Worm (Caenorhabditis elegans) whole organism, L1 larva: ENCODE data around the gene T25B9.12.
A peak's percentile ranks its signal among the peaks of the same experiment; 100 is the strongest.

Source experiments
- C04F5.9 ChIP-seq: sonication (generic microtip); optimal IDR thresholded peaks from 2 replicates; lab custom pipeline; 2016; ENCODE audit warnings: missing genetic modification characterization, missing compliant biosample characterization
- aha-1 ChIP-seq: fragments of 150-350 bp; optimal IDR thresholded peaks from 2 replicates; lab custom pipeline; 2014; ENCODE audit warnings: missing biosample characterization, missing genetic modification characterization
- ceh-63 ChIP-seq: fragments of 200-800 bp; sonication (Bioruptor generic); optimal IDR thresholded peaks from 2 replicates; lab custom pipeline; 2018; ENCODE audit warnings: mild to moderate bottlenecking, missing genetic modification characterization, missing compliant biosample characterization
- ceh-90 ChIP-seq: sonication (generic microtip); optimal IDR thresholded peaks from 2 replicates; lab custom pipeline; 2016; ENCODE audit warnings: missing genetic modification characterization, missing compliant biosample characterization
- dpl-1 ChIP-seq, 3 experiments: fragments of 150-350 bp in 2 of 3; sonication (generic microtip) in 1 of 3; optimal IDR thresholded peaks; 2 replicates each; lab custom pipeline; 2014 to 2017; ENCODE audit warnings: missing biosample characterization in 3 of 3, missing genetic modification characterization in 3 of 3, missing genetic modification reagents in 3 of 3
- dsc-1 ChIP-seq: sonication (generic microtip); optimal IDR thresholded peaks from 2 replicates; lab custom pipeline; 2016; ENCODE audit warnings: mild to moderate bottlenecking, missing genetic modification characterization, missing compliant biosample characterization
- efl-1 ChIP-seq, 4 experiments: fragments of 150-350 bp; optimal IDR thresholded peaks in 3 of 4; peaks in 1 of 4; 1 replicate in 1 of 4; 2 replicates in 3 of 4; lab custom pipeline; 2014; ENCODE audit warnings: missing biosample characterization in 2 of 4, missing genetic modification characterization in 2 of 4, missing genetic modification reagents in 2 of 4
- efl-3 ChIP-seq: fragments of 200-800 bp; sonication (Bioruptor generic); optimal IDR thresholded peaks from 2 replicates; lab custom pipeline; 2018; ENCODE audit warnings: mild to moderate bottlenecking, missing genetic modification characterization, missing compliant biosample characterization
- egl-13 ChIP-seq: sonication (generic microtip); optimal IDR thresholded peaks from 2 replicates; lab custom pipeline; 2016; ENCODE audit warnings: missing genotype, missing genetic modification reagents, missing genetic modification characterization, missing compliant biosample characterization
- egl-27 ChIP-seq, 2 experiments: fragments of 150-350 bp in 1 of 2; sonication (generic microtip); optimal IDR thresholded peaks; 3 replicates each; lab custom pipeline; 2017 to 2018; ENCODE audit warnings: missing biosample characterization in 2 of 2, missing genetic modification characterization in 2 of 2, missing genetic modification reagents in 2 of 2
- elt-2 ChIP-seq: sonication (generic microtip); optimal IDR thresholded peaks from 2 replicates; lab custom pipeline; 2016; ENCODE audit warnings: missing genetic modification characterization, mild to moderate bottlenecking, inconsistent platforms, missing compliant biosample characterization, missing genetic modification reagents
- elt-3 ChIP-seq, 6 experiments: fragments of 150-350 bp in 1 of 6; sonication (generic microtip); optimal IDR thresholded peaks; 2 replicates each; lab custom pipeline; 2017 to 2018; ENCODE audit warnings: missing biosample characterization in 6 of 6, missing genetic modification characterization in 6 of 6, inconsistent platforms in 1 of 6
- fkh-10 ChIP-seq: sonication (generic microtip); optimal IDR thresholded peaks from 2 replicates; lab custom pipeline; 2017; ENCODE audit warnings: missing biosample characterization, missing genetic modification reagents, missing genetic modification characterization
- fkh-4 ChIP-seq: sonication (generic microtip); optimal IDR thresholded peaks from 2 replicates; lab custom pipeline; 2016; ENCODE audit warnings: missing compliant biosample characterization, missing genetic modification characterization, borderline replicate concordance
- hlh-17 ChIP-seq: fragments of 200-800 bp; sonication (Bioruptor generic); optimal IDR thresholded peaks from 2 replicates; lab custom pipeline; 2018; ENCODE audit warnings: missing genetic modification characterization, mild to moderate bottlenecking, missing compliant biosample characterization, moderate library complexity, borderline replicate concordance
- lin-13 ChIP-seq: fragments of 150-350 bp; optimal IDR thresholded peaks from 2 replicates; lab custom pipeline; 2014; ENCODE audit warnings: missing biosample characterization, missing genetic modification reagents, missing genetic modification characterization
- lin-14 ChIP-seq: fragments of 200-800 bp; sonication (Bioruptor generic); optimal IDR thresholded peaks from 2 replicates; lab custom pipeline; 2018; ENCODE audit warnings: mild to moderate bottlenecking, missing genetic modification characterization, moderate library complexity, missing compliant biosample characterization
- lin-35 ChIP-seq, 2 experiments: fragments of 150-350 bp; optimal IDR thresholded peaks; 2 replicates each; lab custom pipeline; 2014; ENCODE audit warnings: missing biosample characterization in 2 of 2, missing genetic modification characterization in 2 of 2, missing genetic modification reagents in 2 of 2
- lsy-2 ChIP-seq, 2 experiments: fragments of 150-350 bp; optimal IDR thresholded peaks; 2 replicates each; lab custom pipeline; 2014; ENCODE audit warnings: missing biosample characterization in 2 of 2, missing genetic modification characterization in 2 of 2
- mep-1 ChIP-seq: fragments of 150-350 bp; optimal IDR thresholded peaks from 2 replicates; lab custom pipeline; 2014; ENCODE audit warnings: missing biosample characterization, missing genetic modification characterization
- nhr-11 ChIP-seq: fragments of 150-350 bp; optimal IDR thresholded peaks from 2 replicates; lab custom pipeline; 2014; ENCODE audit warnings: missing biosample characterization, missing genetic modification characterization
- nhr-237 ChIP-seq: fragments of 150-350 bp; optimal IDR thresholded peaks from 2 replicates; lab custom pipeline; 2014; ENCODE audit warnings: missing biosample characterization, missing genetic modification characterization
- nhr-47 ChIP-seq: sonication (generic microtip); optimal IDR thresholded peaks from 2 replicates; lab custom pipeline; 2016; ENCODE audit warnings: mild to moderate bottlenecking, missing genetic modification characterization, moderate library complexity, missing compliant biosample characterization
- nhr-71 ChIP-seq: sonication (generic microtip); optimal IDR thresholded peaks from 2 replicates; lab custom pipeline; 2016; ENCODE audit warnings: mild to moderate bottlenecking, missing genetic modification characterization, moderate library complexity, missing compliant biosample characterization
- nhr-77 ChIP-seq: fragments of 150-350 bp; optimal IDR thresholded peaks from 2 replicates; lab custom pipeline; 2014; ENCODE audit warnings: missing biosample characterization, missing genetic modification characterization
- nhr-90 ChIP-seq: sonication (generic microtip); optimal IDR thresholded peaks from 2 replicates; lab custom pipeline; 2016; ENCODE audit warnings: mild to moderate bottlenecking, missing genetic modification characterization, missing compliant biosample characterization; ENCODE audit not compliant: poor library complexity
- rnt-1 ChIP-seq: sonication (generic microtip); optimal IDR thresholded peaks from 2 replicates; lab custom pipeline; 2016; ENCODE audit warnings: mild to moderate bottlenecking, missing genetic modification characterization, moderate library complexity, missing compliant biosample characterization
- swsn-7 ChIP-seq: sonication (generic microtip); optimal IDR thresholded peaks from 2 replicates; lab custom pipeline; 2016; ENCODE audit warnings: missing genetic modification characterization, missing compliant biosample characterization
- tbx-2 ChIP-seq: sonication (generic microtip); optimal IDR thresholded peaks from 2 replicates; lab custom pipeline; 2016; ENCODE audit warnings: missing genetic modification characterization, missing compliant biosample characterization
- unc-130 ChIP-seq: fragments of 150-350 bp; optimal IDR thresholded peaks from 2 replicates; lab custom pipeline; 2017; ENCODE audit warnings: missing biosample characterization, missing genetic modification characterization, inconsistent platforms
- unc-30 ChIP-seq: sonication (generic microtip); optimal IDR thresholded peaks from 2 replicates; lab custom pipeline; 2017; ENCODE audit warnings: missing biosample characterization, missing genetic modification characterization
- zip-4 ChIP-seq: fragments of 200-800 bp; sonication (Bioruptor generic); optimal IDR thresholded peaks from 2 replicates; lab custom pipeline; 2018; ENCODE audit warnings: mild to moderate bottlenecking, missing genetic modification characterization, moderate library complexity, missing compliant biosample characterization

The T25B9.12 gene

ce11 chrIV:10761344-10761743 lies 3.8 kb upstream of the T25B9.12 start, which contains the start of gene ugt-54:
ugt-54 (plus strand) TSS chrIV:10761698.
- TF ChIP-seq elt-2 (peak; percentile 46), lsy-2 (tag; optimal IDR thresholded peaks at IDR 0.05; lab: Kevin White, UChicago) (no peak), nhr-90 (tag; lab: Kevin White, UChicago) (peak; percentile 15), nhr-11 (tag; lab: Kevin White, UChicago) (no peak), elt-3 (tag; optimal IDR thresholded peaks at IDR 0.05; lab: Kevin White, UChicago) (no peak), lin-35 (GFP tag; optimal IDR thresholded peaks at IDR 0.05; lab: Kevin White, UChicago) (peak in 1 of 2 experiments; percentile 0)

DNA sequence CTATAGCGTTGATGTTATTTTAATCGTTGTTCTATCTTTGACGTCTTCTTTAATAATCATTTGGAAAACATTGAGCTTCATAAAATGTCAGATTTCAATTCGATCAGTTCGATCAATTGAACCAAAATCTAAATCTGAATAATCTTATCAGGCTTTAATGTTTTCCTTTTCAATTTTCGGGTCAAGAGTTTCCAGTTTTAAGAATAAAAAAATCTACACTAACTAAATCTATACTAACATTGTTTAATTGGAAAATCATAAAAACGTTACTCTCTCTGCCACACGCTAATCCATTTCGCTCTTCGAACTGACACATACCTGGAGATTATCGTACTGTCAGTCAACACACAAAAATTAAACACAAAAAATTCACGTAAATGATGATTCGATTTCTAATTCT lies 947 bp upstream of the T25B9.12 start, which contains the start of gene T25B9.11:
T25B9.11 (plus strand) TSS at position 301 of the 400 bp plus-strand sequence.
- no peak for TF ChIP-seq elt-3 (tag; optimal IDR thresholded peaks at IDR 0.05; lab: Kevin White, UChicago)
- TF ChIP-seq hlh-17 (GFP tag; lab: Kevin White, UChicago) = no peak
- no peak for TF ChIP-seq nhr-71
- no peak for TF ChIP-seq efl-3
- TF ChIP-seq fkh-4 (tag; lab: Kevin White, UChicago) = no peak
- TF ChIP-seq egl-27 (tag; optimal IDR thresholded peaks at IDR 0.05; lab: Kevin White, UChicago) = no peak
- no peak for TF ChIP-seq lin-14 (GFP tag; lab: Kevin White, UChicago)
- no peak for TF ChIP-seq swsn-7
- no peak for TF ChIP-seq nhr-237 (tag; lab: Kevin White, UChicago)
- no peak for TF ChIP-seq efl-1 (optimal IDR thresholded peaks at IDR 0.05; lab: Kevin White, UChicago)
- TF ChIP-seq efl-1 (GFP tag; optimal IDR thresholded peaks at IDR 0.05 in 1 of 2; lab: Kevin White, UChicago) = no peak
- TF ChIP-seq nhr-77 (tag; lab: Kevin White, UChicago) = no peak
- TF ChIP-seq lin-13 = no peak
- TF ChIP-seq unc-30 = no peak
- TF ChIP-seq ceh-90 (tag; lab: Kevin White, UChicago) = no peak
- no peak for TF ChIP-seq dpl-1 (GFP tag; optimal IDR thresholded peaks at IDR 0.05; lab: Kevin White, UChicago)

- no peak for TF ChIP-seq efl-1 (optimal IDR thresholded peaks at IDR 0.05; lab: Kevin White, UChicago)
- peak in 1 of 2 experiments; percentile 4 for TF ChIP-seq efl-1 (GFP tag; optimal IDR thresholded peaks at IDR 0.05 in 1 of 2; lab: Kevin White, UChicago)
- no peak for TF ChIP-seq swsn-7
- TF ChIP-seq, all 84 proteins: peak for 1
These were observed 918 bp downstream of the T25B9.12 start for ce11 chrIV:10766071-10766470.

- TF ChIP-seq lsy-2 (tag; optimal IDR thresholded peaks at IDR 0.05; lab: Kevin White, UChicago) (peak in 1 of 2 experiments; percentile 18), tbx-2 (no peak), dsc-1 (tag; lab: Kevin White, UChicago) (no peak), zip-4 (GFP tag; lab: Kevin White, UChicago) (no peak), egl-13 (no peak), nhr-77 (tag; lab: Kevin White, UChicago) (no peak), nhr-237 (tag; lab: Kevin White, UChicago) (no peak), lin-14 (GFP tag; lab: Kevin White, UChicago) (peak; percentile 19), mep-1 (tag; lab: Kevin White, UChicago) (no peak), rnt-1 (tag; lab: Kevin White, UChicago) (peak; percentile 23), unc-130 (tag; lab: Kevin White, UChicago) (no peak), nhr-47 (tag; lab: Kevin White, UChicago) (no peak), dpl-1 (GFP tag; optimal IDR thresholded peaks at IDR 0.05; lab: Kevin White, UChicago) (peak in 2 of 3 experiments; percentile 40 to 58), ceh-63 (GFP tag; lab: Kevin White, UChicago) (no peak), C04F5.9 (tag; lab: Kevin White, UChicago) (no peak), fkh-10 (GFP tag; lab: Kevin White, UChicago) (no peak), lin-35 (GFP tag; optimal IDR thresholded peaks at IDR 0.05; lab: Kevin White, UChicago) (peak; percentile 1 to 44), efl-1 (optimal IDR thresholded peaks at IDR 0.05; lab: Kevin White, UChicago) (peak in 1 of 2 experiments; percentile 42), efl-1 (GFP tag; optimal IDR thresholded peaks at IDR 0.05 in 1 of 2; lab: Kevin White, UChicago) (peak; percentile 61 to 93), aha-1 (tag; lab: Kevin White, UChicago) (no peak)
These were observed 3.0 kb downstream of the T25B9.12 start, which contains the start of gene T25B9.8 for ce11 chrIV:10768146-10768636. T25B9.8 (minus strand) TSS chrIV:10768196.
